Worm (Caenorhabditis elegans): ENCODE results near the gene T02D1.8.

- TF ChIP-seq him-1 (tag; optimal IDR thresholded peaks at IDR 0.05) (no peak), W03F9.2 (tag; optimal IDR thresholded peaks at IDR 0.05) (no peak), dao-5 (tag; optimal IDR thresholded peaks at IDR 0.05) (no peak)
Observed at ce11 chrIV:17407025-17407424, 19.7 kb upstream of the T02D1.8 start, which contains the start of gene T02D1.7.
